Worm (Caenorhabditis elegans) whole organism, L2 larva: ENCODE measurements around the gene F13C5.1.

Experiments used
- C34F6.9 ChIP-seq: fragments of 150-350 bp; optimal IDR thresholded peaks from 2 replicates; lab custom pipeline; 2014; ENCODE audit warnings: missing biosample characterization, missing genetic modification characterization
- F13H6.1 ChIP-seq: sonication (generic microtip); optimal IDR thresholded peaks from 2 replicates; lab custom pipeline; 2016; ENCODE audit warnings: missing genetic modification characterization, missing compliant biosample characterization
- Y55F3AM.14 ChIP-seq: fragments of 200-800 bp; sonication (Bioruptor generic); optimal IDR thresholded peaks from 2 replicates; lab custom pipeline; 2018; ENCODE audit warnings: mild to moderate bottlenecking, missing genetic modification characterization, missing compliant biosample characterization
- ZK546.5 ChIP-seq: sonication (generic microtip); optimal IDR thresholded peaks from 2 replicates; lab custom pipeline; 2017; ENCODE audit warnings: missing biosample characterization, missing genetic modification characterization
- alr-1 ChIP-seq: fragments of 150-350 bp; optimal IDR thresholded peaks from 2 replicates; lab custom pipeline; 2014; ENCODE audit warnings: missing biosample characterization, missing genetic modification characterization
- aly-2 ChIP-seq: fragments of 150-350 bp; optimal IDR thresholded peaks from 2 replicates; lab custom pipeline; 2014; ENCODE audit warnings: missing biosample characterization, missing genetic modification characterization
- ama-1 ChIP-seq: fragments of 150-350 bp; optimal IDR thresholded peaks from 2 replicates; lab custom pipeline; 2018; ENCODE audit warnings: inconsistent platforms
- ceh-82 ChIP-seq: fragments of 150-350 bp; optimal IDR thresholded peaks from 2 replicates; lab custom pipeline; 2014; ENCODE audit warnings: missing biosample characterization, missing genetic modification characterization
- crh-2 ChIP-seq: sonication (generic microtip); optimal IDR thresholded peaks from 2 replicates; lab custom pipeline; 2017; ENCODE audit warnings: missing biosample characterization, missing genetic modification characterization
- dmd-4 ChIP-seq: sonication (generic microtip); optimal IDR thresholded peaks from 2 replicates; lab custom pipeline; 2017; ENCODE audit warnings: missing biosample characterization, missing genetic modification characterization
- elt-3 ChIP-seq: sonication (generic microtip); optimal IDR thresholded peaks from 2 replicates; lab custom pipeline; 2017; ENCODE audit warnings: missing biosample characterization, missing genetic modification characterization
- fos-1 ChIP-seq: fragments of 150-350 bp; optimal IDR thresholded peaks from 2 replicates; lab custom pipeline; 2014; ENCODE audit warnings: missing biosample characterization, missing genetic modification characterization
- lin-11 ChIP-seq: fragments of 150-350 bp; sonication (generic microtip); optimal IDR thresholded peaks from 2 replicates; lab custom pipeline; 2014; ENCODE audit warnings: missing biosample characterization, missing genetic modification characterization, inconsistent platforms, mixed read lengths
- lin-13 ChIP-seq: fragments of 150-350 bp; optimal IDR thresholded peaks from 2 replicates; lab custom pipeline; 2014; ENCODE audit warnings: missing biosample characterization, missing genetic modification reagents, missing genetic modification characterization
- lin-39 ChIP-seq: fragments of 150-350 bp; optimal IDR thresholded peaks from 2 replicates; lab custom pipeline; 2014; ENCODE audit warnings: missing biosample characterization, missing genetic modification reagents, missing genetic modification characterization
- lsy-2 ChIP-seq, 2 experiments: fragments of 150-350 bp in 1 of 2; sonication (generic microtip) in 1 of 2; optimal IDR thresholded peaks; 2 replicates each; lab custom pipeline; 2014 to 2017; ENCODE audit warnings: missing biosample characterization in 2 of 2, missing genetic modification characterization in 2 of 2
- mab-5 ChIP-seq: fragments of 150-350 bp; optimal IDR thresholded peaks from 2 replicates; lab custom pipeline; 2014; ENCODE audit warnings: missing biosample characterization, missing genetic modification characterization
- mdl-1 ChIP-seq, 2 experiments: fragments of 150-350 bp in 1 of 2; sonication (generic microtip) in 1 of 2; optimal IDR thresholded peaks; 2 replicates each; lab custom pipeline; 2017; ENCODE audit warnings: missing biosample characterization in 2 of 2, missing genetic modification characterization in 2 of 2
- nhr-10 ChIP-seq: sonication (generic microtip); optimal IDR thresholded peaks from 2 replicates; lab custom pipeline; 2017; ENCODE audit warnings: missing biosample characterization, missing genetic modification characterization
- nhr-129 ChIP-seq: fragments of 150-350 bp; optimal IDR thresholded peaks from 2 replicates; lab custom pipeline; 2014; ENCODE audit warnings: missing biosample characterization, missing genetic modification characterization
- nhr-237 ChIP-seq: fragments of 150-350 bp; optimal IDR thresholded peaks from 2 replicates; lab custom pipeline; 2014; ENCODE audit warnings: missing biosample characterization, missing genetic modification characterization
- nhr-25 ChIP-seq: fragments of 150-350 bp; sonication (generic microtip); optimal IDR thresholded peaks from 3 replicates; lab custom pipeline; 2014; ENCODE audit warnings: missing biosample characterization, missing genetic modification characterization
- peb-1 ChIP-seq: fragments of 150-350 bp; optimal IDR thresholded peaks from 2 replicates; lab custom pipeline; 2014; ENCODE audit warnings: missing biosample characterization, missing genetic modification characterization
- sem-4 ChIP-seq: fragments of 150-350 bp; optimal IDR thresholded peaks from 2 replicates; lab custom pipeline; 2014; ENCODE audit warnings: missing biosample characterization, missing genetic modification reagents, missing genetic modification characterization
- sma-9 ChIP-seq, 2 experiments: fragments of 150-350 bp in 1 of 2; sonication (generic microtip) in 1 of 2; optimal IDR thresholded peaks; 2 replicates each; lab custom pipeline; 2014 to 2016; ENCODE audit warnings: missing genetic modification characterization in 2 of 2, mild to moderate bottlenecking in 1 of 2, missing biosample characterization in 1 of 2, missing compliant biosample characterization in 1 of 2, missing genetic modification reagents in 1 of 2, moderate library complexity in 1 of 2
- snpc-4 ChIP-seq: fragments of 150-350 bp; optimal IDR thresholded peaks from 2 replicates; lab custom pipeline; 2014; ENCODE audit warnings: missing biosample characterization, missing genetic modification characterization
- unc-39 ChIP-seq: fragments of 150-350 bp; optimal IDR thresholded peaks from 2 replicates; lab custom pipeline; 2014; ENCODE audit warnings: missing biosample characterization, missing genetic modification characterization
- unc-55 ChIP-seq: fragments of 150-350 bp; sonication (generic microtip); optimal IDR thresholded peaks from 3 replicates; lab custom pipeline; 2014; ENCODE audit warnings: missing biosample characterization, missing genetic modification reagents, missing genetic modification characterization
- unc-62 ChIP-seq: fragments of 150-350 bp; optimal IDR thresholded peaks from 2 replicates; lab custom pipeline; 2014; ENCODE audit warnings: missing biosample characterization, missing genetic modification reagents, missing genetic modification characterization
- zag-1 ChIP-seq: fragments of 150-350 bp; optimal IDR thresholded peaks from 2 replicates; lab custom pipeline; 2014; ENCODE audit warnings: missing biosample characterization, missing genetic modification characterization
- ztf-1 ChIP-seq: fragments of 200-800 bp; sonication (Bioruptor generic); conservative IDR thresholded peaks from 2 replicates; pipeline ENCODE4 v1.3.6; 2022; ENCODE audit warnings: missing genetic modification characterization, missing compliant biosample characterization
- ztf-4 ChIP-seq: fragments of 150-350 bp; optimal IDR thresholded peaks from 2 replicates; lab custom pipeline; 2014; ENCODE audit warnings: missing biosample characterization, missing genetic modification characterization

The F13C5.1 gene

DNA sequence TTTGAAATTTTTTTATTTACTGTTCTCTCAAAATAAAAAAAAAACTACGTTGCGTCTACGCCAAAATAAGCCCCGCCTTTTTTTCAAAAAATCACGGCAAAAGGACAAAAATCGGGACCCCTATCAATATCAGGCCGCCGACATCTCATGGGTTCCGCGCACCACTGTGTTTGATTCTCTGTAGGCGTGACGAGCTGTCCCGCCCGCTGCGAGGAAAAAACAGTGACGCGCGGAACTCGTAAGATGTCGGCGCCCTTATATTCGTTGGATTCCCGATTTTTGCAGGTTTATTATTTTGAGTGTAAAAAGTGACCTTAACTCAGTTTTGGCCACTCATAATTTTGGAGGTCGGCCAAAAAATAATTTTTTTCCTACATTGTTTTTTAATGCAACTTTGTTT lies 30.6 kb upstream of the F13C5.1 start:
- TF ChIP-seq fos-1 (tag; lab: Kevin White, UChicago) (no peak), peb-1 (tag; lab: Kevin White, UChicago) (no peak), unc-62 (GFP tag; lab: Kevin White, UChicago) (no peak), ceh-82 (tag; lab: Kevin White, UChicago) (no peak), unc-39 (tag; lab: Kevin White, UChicago) (no peak), aly-2 (tag; lab: Kevin White, UChicago) (no peak), sem-4 (tag; lab: Kevin White, UChicago) (no peak), lin-39 (tag; lab: Kevin White, UChicago) (no peak), Y55F3AM.14 (GFP tag; lab: Kevin White, UChicago) (no peak)

DNA sequence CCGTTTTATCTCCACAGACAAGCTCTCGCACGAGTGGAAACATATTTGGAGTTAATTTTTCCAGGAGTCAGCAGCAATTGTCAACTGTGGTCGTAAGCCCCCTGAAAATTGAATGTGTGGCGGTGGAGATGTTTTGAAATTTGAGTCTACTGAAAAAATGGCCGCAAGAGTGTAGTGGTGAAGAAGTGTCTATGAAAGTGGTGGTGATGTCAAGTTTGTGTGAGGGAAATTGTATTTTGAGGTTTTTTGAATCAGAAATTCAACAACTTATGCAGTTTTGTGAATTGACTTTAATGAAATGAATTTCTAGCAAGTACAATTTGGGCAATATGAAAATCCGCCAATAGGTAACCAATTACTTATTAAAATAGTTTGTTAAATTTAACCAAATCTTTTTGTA lies 29.4 kb upstream of the F13C5.1 start, which contains the start of gene mrp-2:
mrp-2 (minus strand) TSS at position 101 of the 400 bp plus-strand sequence.
- TF ChIP-seq ztf-4 (tag; lab: Kevin White, UChicago) (no peak), nhr-10 (tag; lab: Kevin White, UChicago) (no peak), Y55F3AM.14 (GFP tag; lab: Kevin White, UChicago) (no peak), ama-1 (no peak), ZK546.5 (no peak), lin-13 (no peak)

DNA sequence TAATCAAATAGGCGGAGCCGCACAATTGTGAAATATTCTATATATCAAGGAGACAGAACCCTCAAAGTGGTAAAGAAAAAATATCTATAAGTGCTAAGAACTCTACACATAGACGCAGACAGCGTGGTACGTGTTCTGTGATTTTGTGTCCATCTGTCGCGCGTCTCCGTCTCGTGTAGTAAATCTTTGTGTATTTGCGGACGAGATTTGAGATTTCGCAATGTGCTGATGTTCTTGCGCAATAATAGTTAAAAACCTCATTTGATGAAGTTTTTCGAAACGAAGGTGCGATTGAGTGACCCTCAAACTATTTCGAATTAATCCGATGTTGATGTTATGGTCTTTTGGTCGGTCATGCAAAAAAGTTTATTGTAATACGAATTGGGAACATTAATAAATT lies 28.7 kb upstream of the F13C5.1 start:
- no peak for TF ChIP-seq Y55F3AM.14 (GFP tag; lab: Kevin White, UChicago)
- TF ChIP-seq fos-1 (tag; lab: Kevin White, UChicago) = peak; percentile 15
- TF ChIP-seq lsy-2 (tag; optimal IDR thresholded peaks at IDR 0.05; lab: Kevin White, UChicago) = peak in 1 of 2 experiments; percentile 47
- no peak for TF ChIP-seq nhr-237 (tag; lab: Kevin White, UChicago)
- peak; percentile 92 for TF ChIP-seq unc-55 (GFP tag; lab: Kevin White, UChicago)
- no peak for TF ChIP-seq peb-1 (tag; lab: Kevin White, UChicago)
- TF ChIP-seq mab-5 (tag; lab: Kevin White, UChicago) = no peak
- peak; percentile 4 for TF ChIP-seq ztf-4 (tag; lab: Kevin White, UChicago)
- TF ChIP-seq sma-9 (GFP tag; optimal IDR thresholded peaks at IDR 0.05; lab: Kevin White, UChicago) = peak; percentile 74
- no peak for TF ChIP-seq sma-9 (tag; optimal IDR thresholded peaks at IDR 0.05; lab: Kevin White, UChicago)
- peak; percentile 15 for TF ChIP-seq nhr-25 (tag; lab: Kevin White, UChicago)
- peak; percentile 46 for TF ChIP-seq F13H6.1
- TF ChIP-seq snpc-4 (tag; lab: Kevin White, UChicago) = peak; percentile 17
- no peak for TF ChIP-seq dmd-4
- peak in 1 of 2 experiments; percentile 35 for TF ChIP-seq mdl-1 (tag; optimal IDR thresholded peaks at IDR 0.05; lab: Kevin White, UChicago)
- peak; percentile 2 for TF ChIP-seq sem-4 (tag; lab: Kevin White, UChicago)
- TF ChIP-seq zag-1 (tag; lab: Kevin White, UChicago) = peak; percentile 59
- TF ChIP-seq crh-2 (tag; lab: Kevin White, UChicago) = peak; percentile 31
- TF ChIP-seq elt-3 = no peak
- peak; percentile 54 for TF ChIP-seq lin-11
- TF ChIP-seq lin-13 = peak; percentile 15
- peak; percentile 96 for TF ChIP-seq nhr-129 (tag; lab: Kevin White, UChicago)
- TF ChIP-seq C34F6.9 (tag; lab: Kevin White, UChicago) = peak; percentile 84
- TF ChIP-seq ZK546.5 = no peak
- no peak for TF ChIP-seq alr-1 (tag; lab: Kevin White, UChicago)

DNA sequence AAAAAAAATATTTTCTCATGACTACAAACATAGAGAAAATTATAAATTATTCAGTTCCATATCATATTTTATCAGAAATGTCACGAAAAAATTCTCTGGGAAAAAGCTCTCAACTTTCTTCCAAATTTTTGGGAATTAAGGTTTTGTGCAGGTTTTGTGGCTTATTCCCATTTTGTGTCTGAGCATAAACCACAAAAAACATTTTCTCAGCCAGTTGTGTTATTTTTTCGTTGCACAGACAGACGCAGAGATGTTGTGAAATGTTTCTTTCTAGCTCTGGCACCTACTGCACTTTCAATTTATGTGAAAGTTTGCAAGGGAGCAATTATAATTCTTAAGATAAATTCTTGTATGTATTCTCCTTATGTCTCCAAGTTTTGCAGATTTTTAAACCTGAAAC lies 26.9 kb upstream of the F13C5.1 start:
- TF ChIP-seq ceh-82 (tag; lab: Kevin White, UChicago) (no peak), unc-55 (GFP tag; lab: Kevin White, UChicago) (peak; percentile 36)
- TF ChIP-seq, all 48 proteins: peak for 1

DNA sequence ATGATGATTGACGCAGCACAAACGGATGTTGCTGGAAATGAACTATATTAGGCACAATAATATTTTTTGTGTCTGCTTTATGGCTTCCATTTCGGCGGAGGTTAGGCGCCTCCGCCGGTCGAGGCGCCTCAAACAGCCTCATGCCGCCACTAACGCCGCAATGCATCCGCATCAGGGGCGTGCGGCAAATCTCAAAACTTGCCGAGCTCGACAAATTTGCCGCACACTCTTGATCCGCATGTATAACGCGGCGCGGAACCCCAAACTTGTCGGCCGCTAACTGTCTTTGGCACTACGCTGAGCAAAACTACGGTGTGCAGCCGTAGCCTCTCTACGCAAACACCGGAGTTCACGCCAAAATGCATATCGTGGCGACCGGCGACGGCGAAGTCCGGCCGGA lies 20.2 kb upstream of the F13C5.1 start:
- TF ChIP-seq nhr-25 (tag; lab: Kevin White, UChicago) = no peak
- TF ChIP-seq mdl-1 (tag; optimal IDR thresholded peaks at IDR 0.05; lab: Kevin White, UChicago) = no peak
- no peak for TF ChIP-seq lin-11
- no peak for TF ChIP-seq ztf-1
